Fruit fly (Drosophila melanogaster): ENCODE data around the gene kuk.
A peak's percentile ranks its signal among the peaks of the same experiment; 100 is the strongest.

The kuk gene

dm6 chr3R:17052465-17053149 is 27.4 kb upstream of the kuk start (continued):
- TF ChIP-seq Ssrp (tag; optimal IDR thresholded peaks at IDR 0.05), result peak; percentile 60
- TF ChIP-seq dysf (GFP tag; IDR thresholded peaks at IDR 0.05), result no peak
- TF ChIP-seq ssp (GFP tag; IDR thresholded peaks at IDR 0.05), result 0 out of 2 replicates have a peak, but pooled peaks have one; percentile 15
- TF ChIP-seq org-1 (GFP tag; optimal IDR thresholded peaks at IDR 0.05), result peak; percentile 24
- peak; percentile 45 for TF ChIP-seq Nf-YB (GFP tag; optimal IDR thresholded peaks at IDR 0.05)
- TF ChIP-seq onecut (GFP tag; IDR thresholded peaks at IDR 0.05), result peak; percentile 18; the same call in 1 of the 2 replicates
- peak; percentile 44 for TF ChIP-seq CG10959 (GFP tag; IDR thresholded peaks at IDR 0.05)
- TF ChIP-seq Poxn (GFP tag; IDR thresholded peaks at IDR 0.05), result no peak
- no peak for TF ChIP-seq HmgZ (tag; optimal IDR thresholded peaks at IDR 0.05)
- no peak for TF ChIP-seq HHEX (GFP tag; optimal IDR thresholded peaks at IDR 0.05)
- peak; percentile 58 for TF ChIP-seq lbe (GFP tag; optimal IDR thresholded peaks at IDR 0.05)
- TF ChIP-seq Gsc (GFP tag; IDR thresholded peaks at IDR 0.05), result no peak
- peak; percentile 31 for TF ChIP-seq CG7786 (GFP tag; optimal IDR thresholded peaks at IDR 0.05)
- TF ChIP-seq sqz (GFP tag; optimal IDR thresholded peaks at IDR 0.05), result peak; percentile 5
- TF ChIP-seq Mad (GFP tag; optimal IDR thresholded peaks at IDR 0.05), result peak; percentile 8
- no peak for TF ChIP-seq grn (GFP tag; optimal IDR thresholded peaks at IDR 0.05)
- 0 out of 2 replicates have a peak, but pooled peaks have one; percentile 33 for TF ChIP-seq CG6689 (GFP tag; IDR thresholded peaks at IDR 0.05)
- TF ChIP-seq emc (GFP tag; optimal IDR thresholded peaks at IDR 0.05), result no peak
- TF ChIP-seq D19A (tag; optimal IDR thresholded peaks at IDR 0.05), result peak; percentile 64
- no peak for TF ChIP-seq CG33213 (GFP tag; optimal IDR thresholded peaks at IDR 0.05)
- TF ChIP-seq cato (GFP tag; optimal IDR thresholded peaks at IDR 0.05; ENCODE audit: borderline replicate concordance), result peak; percentile 18
- TF ChIP-seq CG8478 (optimal IDR thresholded peaks at IDR 0.05), result no peak
- TF ChIP-seq ato (GFP tag; IDR thresholded peaks at IDR 0.05; ENCODE audit: partially characterized antibody), result no peak

- TF ChIP-seq seq (GFP tag; IDR thresholded peaks at IDR 0.05) (no peak), CG17385 (GFP tag; optimal IDR thresholded peaks at IDR 0.05) (peak; percentile 32), CG34422 (GFP tag; IDR thresholded peaks at IDR 0.05) (peak; percentile 48; the same call in 1 of the 3 replicates), Med (GFP tag) (peak; percentile 77), CG4854 (GFP tag; optimal IDR thresholded peaks at IDR 0.05) (peak; percentile 12), CG18764 (GFP tag; optimal IDR thresholded peaks at IDR 0.05) (no peak), CG3163 (GFP tag; optimal IDR thresholded peaks at IDR 0.05) (peak; percentile 34), CG31365 (tag; optimal IDR thresholded peaks at IDR 0.05) (peak; percentile 36), lilli (GFP tag; optimal IDR thresholded peaks at IDR 0.05) (peak; percentile 17), NC2α (GFP tag; optimal IDR thresholded peaks at IDR 0.05) (peak; percentile 5), Bgb (GFP tag; IDR thresholded peaks at IDR 0.05; ENCODE audit: partially characterized antibody) (peak; percentile 43), Rfx (GFP tag; IDR thresholded peaks at IDR 0.05) (peak; percentile 19; the same call in 1 of the 2 replicates), HLHmδ (GFP tag; optimal IDR thresholded peaks at IDR 0.05) (peak; percentile 78), CG13894 (tag; optimal IDR thresholded peaks at IDR 0.05) (peak; percentile 10), nau (GFP tag; optimal IDR thresholded peaks at IDR 0.05) (no peak), odd (GFP tag; optimal IDR thresholded peaks at IDR 0.05) (peak; percentile 39), ewg (GFP tag; optimal IDR thresholded peaks at IDR 0.05) (peak; percentile 99), CG10267 (tag; optimal IDR thresholded peaks at IDR 0.05) (peak; percentile 97), amos (GFP tag; IDR thresholded peaks at IDR 0.05; ENCODE audit: partially characterized antibody) (peak; percentile 15; the same call in 1 of the 2 replicates), da (GFP tag; optimal IDR thresholded peaks at IDR 0.05) (no peak), Trl (optimal IDR thresholded peaks at IDR 0.05) (peak; percentile 99 to 100), Trl (GFP tag; optimal IDR thresholded peaks at IDR 0.05) (peak; percentile 77), hbn (GFP tag; IDR thresholded peaks at IDR 0.05; ENCODE audit: partially characterized antibody) (peak; percentile 16; the same call in 1 of the 2 replicates), so (GFP tag; IDR thresholded peaks at IDR 0.05) (0 out of 3 replicates have a peak, but pooled peaks have one; percentile 13), Side (GFP tag; optimal IDR thresholded peaks at IDR 0.05) (peak; percentile 11), HmgZ (tag; optimal IDR thresholded peaks at IDR 0.05) (peak; percentile 33)
These were observed 26.4 kb upstream of the kuk start, which contains the start of gene Dad for dm6 chr3R:17053415-17054177. Gene Dad, plus strand, starts transcription at chr3R:17054007.

Measured in whole organism, embryonic.